Fruit fly (Drosophila melanogaster) whole organism, embryonic: ENCODE data around the gene CG12010.

Source experiments
- ATbp ChIP-seq: fragments of 200-800 bp; sonication (Bioruptor generic); optimal IDR thresholded peaks from 2 replicates; lab custom pipeline; 2017; ENCODE audit warnings: missing biosample characterization, mild to moderate bottlenecking, missing genetic modification characterization, missing genetic modification reagents
- Atf3 ChIP-seq: fragments of 200-800 bp; sonication (Bioruptor generic); optimal IDR thresholded peaks from 3 replicates; lab custom pipeline; 2016; ENCODE audit warnings: missing biosample characterization, missing genetic modification characterization
- CG10462 ChIP-seq: fragments of 200-800 bp; sonication (Bioruptor generic); optimal IDR thresholded peaks from 2 replicates; lab custom pipeline; 2016; ENCODE audit warnings: missing biosample characterization, missing genetic modification characterization
- CG12236 ChIP-seq: fragments of 200-800 bp; sonication (Bioruptor generic); optimal IDR thresholded peaks from 2 replicates; lab custom pipeline; 2016; ENCODE audit warnings: missing biosample characterization, missing genetic modification characterization
- CG13296 ChIP-seq: fragments of 200-800 bp; sonication (Bioruptor generic); optimal IDR thresholded peaks from 3 replicates; lab custom pipeline; 2018; ENCODE audit warnings: missing biosample characterization, mild to moderate bottlenecking, missing genetic modification characterization
- CG1603 ChIP-seq: fragments of 200-800 bp; sonication (Bioruptor generic); optimal IDR thresholded peaks from 2 replicates; lab custom pipeline; 2019; ENCODE audit warnings: missing biosample characterization, mild to moderate bottlenecking, missing genetic modification characterization, moderate library complexity
- CG1792 ChIP-seq: fragments of 200-800 bp; sonication (Bioruptor generic); optimal IDR thresholded peaks from 2 replicates; lab custom pipeline; 2016; ENCODE audit warnings: missing biosample characterization, missing genetic modification characterization
- CG31388 ChIP-seq: fragments of 200-800 bp; sonication (Bioruptor generic); optimal IDR thresholded peaks from 2 replicates; lab custom pipeline; 2016; ENCODE audit warnings: missing biosample characterization, missing genetic modification characterization
- CG32532 ChIP-seq: fragments of 200-800 bp; sonication (Bioruptor generic); IDR thresholded peaks from 2 replicates; pipeline ENCODE4 v1.3.6; 2022; ENCODE audit warnings: missing biosample characterization, missing genetic modification characterization
- CG32767 ChIP-seq: fragments of 200-800 bp; sonication (Bioruptor generic); IDR thresholded peaks from 2 replicates; pipeline ENCODE4 v1.3.6; 2022; ENCODE audit warnings: missing biosample characterization, missing genetic modification characterization
- CG33213 ChIP-seq: fragments of 200-800 bp; sonication (Bioruptor generic); optimal IDR thresholded peaks from 3 replicates; lab custom pipeline; 2016; ENCODE audit warnings: missing biosample characterization, missing genetic modification characterization
- CG6765 ChIP-seq: fragments of 200-800 bp; sonication (Bioruptor generic); optimal IDR thresholded peaks from 3 replicates; lab custom pipeline; 2017; ENCODE audit warnings: missing biosample characterization, mild to moderate bottlenecking, missing genetic modification characterization
- CG6813 ChIP-seq: fragments of 200-800 bp; sonication (Bioruptor generic); optimal IDR thresholded peaks from 2 replicates; lab custom pipeline; 2017; ENCODE audit warnings: missing biosample characterization, missing genetic modification characterization, mild to moderate bottlenecking, moderate library complexity, missing genetic modification reagents
- CTCF ChIP-seq: fragments of 200-800 bp; sonication (Bioruptor generic); optimal IDR thresholded peaks from 2 replicates; lab custom pipeline; 2017; ENCODE audit warnings: missing biosample characterization, mild to moderate bottlenecking, missing genetic modification characterization, moderate library complexity
- Dip2 ChIP-seq: fragments of 200-800 bp; sonication (Bioruptor generic); IDR thresholded peaks from 2 replicates; pipeline ENCODE4 v1.3.6; 2022; ENCODE audit warnings: missing biosample characterization, missing genetic modification characterization
- Doc3 ChIP-seq: fragments of 200-800 bp; sonication (Bioruptor generic); IDR thresholded peaks from 3 replicates; pipeline ENCODE4 v1.3.6; 2022; ENCODE audit warnings: missing biosample characterization, missing genetic modification characterization; ENCODE audit not compliant: partially characterized antibody
- Dp ChIP-seq: fragments of 200-800 bp; sonication (Bioruptor generic); optimal IDR thresholded peaks from 2 replicates; lab custom pipeline; 2018; ENCODE audit warnings: missing biosample characterization, mild to moderate bottlenecking, missing genetic modification characterization, moderate library complexity
- Ets65A ChIP-seq: fragments of 200-800 bp; sonication (Bioruptor generic); peaks from one replicate; lab custom pipeline; 2016; ENCODE audit warnings: missing biosample characterization, missing genetic modification characterization
- Fer1 ChIP-seq: fragments of 200-800 bp; sonication (Bioruptor generic); optimal IDR thresholded peaks from 2 replicates; lab custom pipeline; 2017; ENCODE audit warnings: missing biosample characterization, mild to moderate bottlenecking, missing genetic modification characterization
- HLH3B ChIP-seq: fragments of 200-800 bp; sonication (Bioruptor generic); IDR thresholded peaks from 2 replicates; pipeline ENCODE4 v1.3.6; 2022; ENCODE audit warnings: missing biosample characterization, missing genetic modification characterization
- HmgD ChIP-seq: fragments of 200-800 bp; sonication (Bioruptor generic); optimal IDR thresholded peaks from 3 replicates; lab custom pipeline; 2016; ENCODE audit warnings: missing biosample characterization, missing genetic modification characterization
- Mad ChIP-seq: fragments of 200-800 bp; sonication (Bioruptor generic); optimal IDR thresholded peaks from 2 replicates; lab custom pipeline; 2016; ENCODE audit warnings: missing biosample characterization, missing genetic modification characterization
- Meics ChIP-seq: fragments of 200-800 bp; sonication (Bioruptor generic); optimal IDR thresholded peaks from 2 replicates; lab custom pipeline; 2017; ENCODE audit warnings: missing biosample characterization, mild to moderate bottlenecking, missing genetic modification characterization
- NC2β ChIP-seq: fragments of 200-800 bp; sonication (Bioruptor generic); optimal IDR thresholded peaks from 2 replicates; lab custom pipeline; 2016; ENCODE audit warnings: missing biosample characterization, missing genetic modification characterization
- Neu2 ChIP-seq: fragments of 200-800 bp; sonication (Bioruptor generic); optimal IDR thresholded peaks from 3 replicates; lab custom pipeline; 2016; ENCODE audit warnings: missing biosample characterization, missing genetic modification characterization, borderline replicate concordance
- Poxn ChIP-seq: fragments of 200-800 bp; sonication (Bioruptor generic); IDR thresholded peaks from 2 replicates; pipeline ENCODE4 v1.3.6; 2022; ENCODE audit warnings: missing biosample characterization, missing genetic modification characterization
- Scr ChIP-seq: fragments of 200-800 bp; sonication (Bioruptor generic); IDR thresholded peaks from 2 replicates; pipeline ENCODE4 v1.3.6; 2022; ENCODE audit warnings: missing biosample characterization, missing genetic modification characterization; ENCODE audit not compliant: partially characterized antibody
- Side ChIP-seq: fragments of 200-800 bp; sonication (Bioruptor generic); optimal IDR thresholded peaks from 2 replicates; lab custom pipeline; 2016; ENCODE audit warnings: missing biosample characterization, missing genetic modification characterization
- Ssrp ChIP-seq: fragments of 200-800 bp; sonication (Bioruptor generic); optimal IDR thresholded peaks from 2 replicates; lab custom pipeline; 2018; ENCODE audit warnings: missing biosample characterization, mild to moderate bottlenecking, missing genetic modification characterization, moderate library complexity
- TFAM ChIP-seq: fragments of 200-800 bp; sonication (Bioruptor generic); optimal IDR thresholded peaks from 2 replicates; lab custom pipeline; 2017; ENCODE audit warnings: missing biosample characterization, missing genetic modification characterization, inconsistent platforms
- Xrp1 ChIP-seq: fragments of 200-800 bp; sonication (Bioruptor generic); IDR thresholded peaks from 2 replicates; pipeline ENCODE4 v1.3.6; 2022; ENCODE audit warnings: missing biosample characterization, missing genetic modification characterization
- crc ChIP-seq: fragments of 200-800 bp; sonication (Bioruptor generic); optimal IDR thresholded peaks from 2 replicates; lab custom pipeline; 2016; ENCODE audit warnings: missing biosample characterization, missing genetic modification characterization
- danr ChIP-seq: fragments of 200-800 bp; sonication (Bioruptor generic); IDR thresholded peaks from 2 replicates; pipeline ENCODE4 v1.3.6; 2022; ENCODE audit warnings: missing biosample characterization, missing genetic modification characterization
- fru ChIP-seq: fragments of >200 bp; optimal IDR thresholded peaks from 2 replicates; lab custom pipeline; 2017
- fu2 ChIP-seq: fragments of 200-800 bp; sonication (Bioruptor generic); optimal IDR thresholded peaks from 2 replicates; lab custom pipeline; 2016; ENCODE audit warnings: missing biosample characterization, missing genetic modification characterization
- gcm ChIP-seq: fragments of 200-800 bp; sonication (Bioruptor generic); optimal IDR thresholded peaks from 2 replicates; lab custom pipeline; 2019; ENCODE audit warnings: missing biosample characterization, mild to moderate bottlenecking, missing genetic modification characterization, moderate library complexity
- gem ChIP-seq: fragments of 200-800 bp; sonication (Bioruptor generic); optimal IDR thresholded peaks from 2 replicates; lab custom pipeline; 2019; ENCODE audit warnings: missing biosample characterization, mild to moderate bottlenecking, missing genetic modification characterization, moderate library complexity
- gfzf ChIP-seq: fragments of 200-800 bp; sonication (Bioruptor generic); optimal IDR thresholded peaks from 2 replicates; lab custom pipeline; 2016; ENCODE audit warnings: missing biosample characterization, mild to moderate bottlenecking, missing genetic modification characterization, moderate library complexity
- gsb ChIP-seq: fragments of 200-800 bp; sonication (Bioruptor generic); IDR thresholded peaks from 2 replicates; pipeline ENCODE4 v1.3.6; 2022; ENCODE audit warnings: missing biosample characterization, missing genetic modification characterization
- h ChIP-seq: fragments of >200 bp; optimal IDR thresholded peaks from 2 replicates; lab custom pipeline; 2017
- insv ChIP-seq, 2 experiments: fragments of 200-800 bp; sonication (Bioruptor generic); optimal IDR thresholded peaks; 3 replicates each; lab custom pipeline; 2016 to 2018; ENCODE audit warnings: missing biosample characterization in 2 of 2, missing genetic modification characterization in 2 of 2
- kni ChIP-seq: fragments of 200-800 bp; sonication (Bioruptor generic); optimal IDR thresholded peaks from 3 replicates; lab custom pipeline; 2017; ENCODE audit warnings: mild to moderate bottlenecking, missing biosample characterization, missing genetic modification reagents, missing genetic modification characterization
- lilli ChIP-seq: fragments of 200-800 bp; sonication (Bioruptor generic); optimal IDR thresholded peaks from 3 replicates; lab custom pipeline; 2016; ENCODE audit warnings: missing biosample characterization, missing genetic modification characterization
- pita ChIP-seq: fragments of 200-800 bp; sonication (Bioruptor generic); optimal IDR thresholded peaks from 2 replicates; lab custom pipeline; 2017; ENCODE audit warnings: missing biosample characterization, mild to moderate bottlenecking, missing genetic modification characterization
- pnt ChIP-seq: fragments of 200-800 bp; sonication (Bioruptor generic); optimal IDR thresholded peaks from 3 replicates; lab custom pipeline; 2016; ENCODE audit warnings: missing biosample characterization, missing genetic modification characterization
- sc ChIP-seq, 3 experiments: fragments of >200 bp in 2 of 3; fragments of 200-800 bp in 1 of 3; sonication (Bioruptor generic) in 1 of 3; optimal IDR thresholded peaks; 2 replicates in 2 of 3; 3 replicates in 1 of 3; lab custom pipeline; 2017; ENCODE audit warnings: mild to moderate bottlenecking in 1 of 3, missing biosample characterization in 1 of 3, missing genetic modification characterization in 1 of 3, missing genetic modification reagents in 1 of 3
- seq ChIP-seq: fragments of 200-800 bp; sonication (Bioruptor generic); IDR thresholded peaks from 2 replicates; pipeline ENCODE4 v1.3.6; 2022; ENCODE audit warnings: missing biosample characterization, missing genetic modification characterization
- sim ChIP-seq: fragments of 200-800 bp; sonication (Bioruptor generic); IDR thresholded peaks from 2 replicates; pipeline ENCODE4 v1.3.6; 2022; ENCODE audit warnings: missing biosample characterization, missing genetic modification characterization
- slp2 ChIP-seq: fragments of 200-800 bp; sonication (Bioruptor generic); optimal IDR thresholded peaks from 2 replicates; lab custom pipeline; 2016; ENCODE audit warnings: missing biosample characterization, missing genetic modification characterization
- unpg ChIP-seq: fragments of 200-800 bp; sonication (Bioruptor generic); optimal IDR thresholded peaks from 3 replicates; lab custom pipeline; 2018; ENCODE audit warnings: missing biosample characterization, mild to moderate bottlenecking, missing genetic modification characterization, moderate library complexity
- vvl ChIP-seq: fragments of 200-800 bp; sonication (Bioruptor generic); IDR thresholded peaks from 2 replicates; pipeline ENCODE4 v1.3.6; 2022; ENCODE audit warnings: missing biosample characterization, missing genetic modification characterization
- wek ChIP-seq: fragments of 200-800 bp; sonication (Bioruptor generic); optimal IDR thresholded peaks from 3 replicates; lab custom pipeline; 2018; ENCODE audit warnings: missing biosample characterization, mild to moderate bottlenecking, missing genetic modification characterization, moderate library complexity

CG12010 gene

DNA sequence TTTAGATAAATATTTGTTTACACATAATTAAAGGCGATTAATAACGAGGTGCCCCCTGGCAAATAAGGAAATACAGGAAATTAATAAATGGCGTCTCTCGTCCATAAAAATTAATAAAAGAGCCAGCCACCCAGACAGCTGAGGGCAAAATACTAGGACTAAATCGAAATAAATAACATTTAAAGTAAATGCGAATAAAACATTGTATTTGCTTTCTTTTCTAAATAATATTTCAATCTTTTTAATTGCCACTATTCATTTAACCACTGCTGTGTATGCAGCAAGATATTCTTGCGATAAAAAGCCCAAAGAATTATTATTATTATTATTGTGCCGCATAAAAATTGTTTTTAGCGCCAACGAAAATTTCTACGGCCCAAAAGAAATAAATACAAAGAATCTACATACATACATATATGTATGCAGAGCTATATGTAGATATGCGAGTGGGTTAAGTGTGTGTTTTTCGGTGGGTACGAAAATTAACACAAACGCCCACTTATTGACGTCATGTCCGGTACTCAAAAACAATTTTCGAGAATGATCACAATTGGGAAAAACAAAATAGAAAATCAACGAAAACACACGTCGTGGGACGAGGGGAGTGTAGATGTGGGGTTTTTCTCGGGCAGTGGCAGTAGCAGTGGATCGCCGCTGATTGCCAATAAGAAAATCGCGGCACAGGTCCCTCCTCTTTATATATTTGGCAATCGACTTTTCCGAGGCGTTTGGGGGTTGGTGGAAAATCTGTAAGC, 32.4 kb downstream of the CG12010 start (continued):
- TF ChIP-seq lilli, result peak; percentile 2
- no peak for TF ChIP-seq CTCF (GFP tag; lab: Kevin White, UChicago)
- no peak for TF ChIP-seq danr (GFP tag; lab: Robert Waterston, UW)
- no peak for TF ChIP-seq h (lab: Kevin White, UChicago)
- peak; percentile 11 for TF ChIP-seq unpg
- no peak for TF ChIP-seq Ets65A (GFP tag; lab: Kevin White, UChicago)
- no peak for TF ChIP-seq HLH3B
- TF ChIP-seq gsb (GFP tag; lab: Robert Waterston, UW), result no peak
- peak; percentile 20; the same call in 1 of the 2 replicates for TF ChIP-seq CG32532 (GFP tag; lab: Robert Waterston, UW)
- TF ChIP-seq gcm, result no peak
- no peak for TF ChIP-seq Side
- TF ChIP-seq Ssrp (tag; lab: Kevin White, UChicago), result no peak
- no peak for TF ChIP-seq Scr (GFP tag; lab: Robert Waterston, UW)
- no peak for TF ChIP-seq wek (GFP tag; lab: Kevin White, UChicago)
- no peak for TF ChIP-seq NC2β (GFP tag; lab: Kevin White, UChicago)
- TF ChIP-seq sc (optimal IDR thresholded peaks at IDR 0.05; lab: Kevin White, UChicago), result no peak
- no peak for TF ChIP-seq sc (GFP tag; optimal IDR thresholded peaks at IDR 0.05; lab: Kevin White, UChicago)
- TF ChIP-seq fu2, result no peak
- no peak for TF ChIP-seq CG33213
- TF ChIP-seq CG6765 (GFP tag; lab: Kevin White, UChicago), result no peak
- TF ChIP-seq seq (GFP tag; lab: Robert Waterston, UW), result no peak
- TF ChIP-seq pnt (GFP tag; lab: Kevin White, UChicago), result no peak
- TF ChIP-seq Poxn (GFP tag; lab: Robert Waterston, UW), result no peak
- TF ChIP-seq gem, result peak; percentile 34
- TF ChIP-seq Fer1 (GFP tag; lab: Kevin White, UChicago), result no peak
- no peak for TF ChIP-seq ATbp (GFP tag; lab: Kevin White, UChicago)
- no peak for TF ChIP-seq fru (lab: Kevin White, UChicago)
- no peak for TF ChIP-seq Neu2 (GFP tag; lab: Kevin White, UChicago)
- TF ChIP-seq vvl, result no peak
- TF ChIP-seq CG13296 (GFP tag; lab: Kevin White, UChicago), result no peak
- no peak for TF ChIP-seq CG31388 (GFP tag; lab: Kevin White, UChicago)
- no peak for TF ChIP-seq crc (GFP tag; lab: Kevin White, UChicago)
- TF ChIP-seq pita (GFP tag; lab: Kevin White, UChicago), result no peak
- no peak for TF ChIP-seq slp2 (GFP tag; lab: Kevin White, UChicago)
- TF ChIP-seq TFAM (GFP tag; lab: Kevin White, UChicago), result no peak
- TF ChIP-seq sim, result no peak
- no peak for TF ChIP-seq insv (GFP tag; optimal IDR thresholded peaks at IDR 0.05; lab: Kevin White, UChicago)
- no peak for TF ChIP-seq Atf3 (GFP tag; lab: Kevin White, UChicago)
- no peak for TF ChIP-seq Dip2
- TF ChIP-seq CG1603 (tag; lab: Kevin White, UChicago), result no peak
- TF ChIP-seq CG6813 (GFP tag; lab: Kevin White, UChicago), result no peak
- no peak for TF ChIP-seq Doc3 (GFP tag; lab: Robert Waterston, UW)
- TF ChIP-seq HmgD (GFP tag; lab: Kevin White, UChicago), result no peak
- no peak for TF ChIP-seq Mad
- TF ChIP-seq CG10462 (GFP tag; lab: Kevin White, UChicago), result no peak
- no peak for TF ChIP-seq gfzf (GFP tag; lab: Kevin White, UChicago)
- no peak for TF ChIP-seq CG32767 (GFP tag; lab: Robert Waterston, UW)
- TF ChIP-seq Xrp1, result peak; percentile 33; the same call in 1 of the 2 replicates
- peak; percentile 29 for TF ChIP-seq Meics (GFP tag; lab: Kevin White, UChicago)
- TF ChIP-seq kni (GFP tag; lab: Kevin White, UChicago), result no peak
- no peak for TF ChIP-seq CG12236
- no peak for TF ChIP-seq CG1792 (GFP tag; lab: Kevin White, UChicago)
- no peak for TF ChIP-seq Dp (GFP tag; lab: Kevin White, UChicago)
